Fruit fly (Drosophila melanogaster): ENCODE measurements around the gene CG6999.

CG6999 gene

DNA sequence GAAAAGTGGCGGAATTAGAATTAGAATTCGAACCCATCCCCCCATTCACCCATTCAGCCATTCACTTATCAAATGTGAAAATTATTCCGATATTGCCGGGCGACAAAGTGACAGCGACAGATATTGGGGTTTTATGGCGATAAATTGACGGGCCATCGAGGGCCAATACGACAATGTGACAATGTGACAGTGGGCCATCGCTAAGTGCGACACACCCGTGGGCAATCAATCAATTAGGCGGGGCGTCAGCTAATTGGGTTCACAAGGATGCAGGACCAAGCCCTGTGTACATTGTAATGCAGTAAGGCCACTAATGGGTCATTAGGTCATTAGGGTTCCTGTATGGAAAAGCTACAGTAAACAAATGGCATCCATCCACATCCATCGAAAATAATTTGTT, 14.1 kb upstream of the CG6999 start (continued):
- TF ChIP-seq CG7271 (tag; optimal IDR thresholded peaks at IDR 0.05) (no peak), mirr (GFP tag; optimal IDR thresholded peaks at IDR 0.05) (peak; percentile 14), Doc2 (GFP tag; IDR thresholded peaks at IDR 0.05) (no peak), emc (GFP tag; optimal IDR thresholded peaks at IDR 0.05) (no peak), ftz-f1 (GFP tag; optimal IDR thresholded peaks at IDR 0.05) (no peak), Hmx (GFP tag; optimal IDR thresholded peaks at IDR 0.05) (no peak), wor (GFP tag; IDR thresholded peaks at IDR 0.05) (no peak), CG8359 (GFP tag; optimal IDR thresholded peaks at IDR 0.05; ENCODE audit: borderline replicate concordance) (no peak), nmo (GFP tag; optimal IDR thresholded peaks at IDR 0.05) (no peak), CG10543 (GFP tag; optimal IDR thresholded peaks at IDR 0.05) (no peak), wdn (GFP tag; IDR thresholded peaks at IDR 0.05) (no peak), CG18599 (GFP tag; optimal IDR thresholded peaks at IDR 0.05) (no peak), Fer1 (GFP tag; optimal IDR thresholded peaks at IDR 0.05) (no peak), gcm2 (GFP tag; optimal IDR thresholded peaks at IDR 0.05) (no peak), CG32532 (GFP tag; IDR thresholded peaks at IDR 0.05) (no peak), Kr (GFP tag; optimal IDR thresholded peaks at IDR 0.05) (no peak), kay (GFP tag; optimal IDR thresholded peaks at IDR 0.05) (no peak), Hmr (GFP tag; optimal IDR thresholded peaks at IDR 0.05) (peak; percentile 21), CG8281 (tag; optimal IDR thresholded peaks at IDR 0.05) (peak; percentile 84), Six4 (GFP tag; optimal IDR thresholded peaks at IDR 0.05) (no peak), CG4730 (GFP tag; IDR thresholded peaks at IDR 0.05) (no peak), Nf-YA (GFP tag; IDR thresholded peaks at IDR 0.05) (no peak), Med (GFP tag) (peak; percentile 37), grau (tag; optimal IDR thresholded peaks at IDR 0.05) (peak; percentile 55), CG10462 (GFP tag; optimal IDR thresholded peaks at IDR 0.05) (no peak), pros (GFP tag; optimal IDR thresholded peaks at IDR 0.05) (no peak), Meics (GFP tag; optimal IDR thresholded peaks at IDR 0.05) (no peak), Spps (tag; optimal IDR thresholded peaks at IDR 0.05) (no peak), CG4282 (GFP tag; optimal IDR thresholded peaks at IDR 0.05) (no peak), CG11504 (tag; optimal IDR thresholded peaks at IDR 0.05) (no peak), CG15073 (GFP tag; optimal IDR thresholded peaks at IDR 0.05) (no peak), Tbp (GFP tag; optimal IDR thresholded peaks at IDR 0.05) (no peak), CG13624 (GFP tag; optimal IDR thresholded peaks at IDR 0.05) (no peak), esg (GFP tag; conservative IDR thresholded peaks at IDR 0.05) (no peak), CG4707 (GFP tag; optimal IDR thresholded peaks at IDR 0.05) (no peak), Ets65A (GFP tag) (peak; percentile 27), CG2116 (GFP tag; optimal IDR thresholded peaks at IDR 0.05) (no peak), Max (GFP tag; optimal IDR thresholded peaks at IDR 0.05) (no peak), dmrt99B (tag; optimal IDR thresholded peaks at IDR 0.05) (no peak)

DNA sequence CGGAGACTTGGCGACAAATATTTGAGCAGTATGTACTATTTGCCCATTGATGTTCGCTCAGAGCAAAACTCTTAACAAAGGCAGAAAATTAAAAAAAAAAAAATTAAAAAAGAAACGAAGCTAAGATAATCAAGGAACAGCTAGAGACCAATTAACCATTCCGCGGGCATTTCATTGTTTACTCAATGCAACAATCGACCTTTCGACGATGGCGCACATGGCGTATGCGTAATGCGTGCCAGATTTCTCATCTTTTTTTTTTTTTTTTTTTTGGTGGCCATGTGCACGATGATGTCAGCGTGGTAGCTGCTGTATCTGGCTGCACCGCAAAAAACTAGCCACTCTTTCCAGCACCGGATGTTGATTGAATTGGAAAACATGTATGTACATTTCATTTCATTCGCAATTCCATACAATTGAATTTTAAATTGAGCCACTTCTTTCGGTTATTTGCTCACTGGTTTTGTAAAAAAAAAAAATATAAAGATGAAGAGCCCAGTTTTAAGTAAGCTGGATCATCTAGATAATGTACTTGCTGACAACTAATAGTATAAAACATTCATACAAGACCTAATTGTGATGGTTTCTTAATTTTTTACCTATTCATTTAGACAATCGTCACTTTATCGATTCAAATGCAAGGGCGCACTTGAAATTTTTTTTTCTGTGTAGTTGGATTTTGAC, 12.4 kb upstream of the CG6999 start:
- TF ChIP-seq esg (GFP tag; conservative IDR thresholded peaks at IDR 0.05) (no peak), lola (GFP tag; optimal IDR thresholded peaks at IDR 0.05) (no peak), CG30403 (GFP tag; optimal IDR thresholded peaks at IDR 0.05) (peak; percentile 32), gem (tag; optimal IDR thresholded peaks at IDR 0.05) (peak; percentile 30), CG7928 (GFP tag; optimal IDR thresholded peaks at IDR 0.05) (no peak), Ada2b (GFP tag; IDR thresholded peaks at IDR 0.05) (no peak), Lpt (GFP tag; optimal IDR thresholded peaks at IDR 0.05) (no peak), CG8089 (GFP tag; optimal IDR thresholded peaks at IDR 0.05) (no peak), bbx (GFP tag; IDR thresholded peaks at IDR 0.05; ENCODE audit: partially characterized antibody) (no peak), wek (GFP tag; optimal IDR thresholded peaks at IDR 0.05) (no peak), en (GFP tag; optimal IDR thresholded peaks at IDR 0.05) (no peak), vvl (GFP tag; IDR thresholded peaks at IDR 0.05) (0 out of 2 replicates have a peak, but pooled peaks have one; percentile 10), CHES-1-like (GFP tag; optimal IDR thresholded peaks at IDR 0.05) (no peak), crp (GFP tag; optimal IDR thresholded peaks at IDR 0.05) (no peak), Atf3 (GFP tag; optimal IDR thresholded peaks at IDR 0.05) (peak; percentile 51)

Measured in whole organism, embryonic.